Worm (Caenorhabditis elegans) whole organism, L1 larva: ENCODE measurements around the gene T26A8.3.

Experiments
- C34B4.2 ChIP-seq: sonication (generic microtip); optimal IDR thresholded peaks from 2 replicates; lab custom pipeline; 2017; ENCODE audit warnings: mild to moderate bottlenecking, missing genetic modification characterization, missing compliant biosample characterization
- Y116A8C.19 ChIP-seq: sonication (generic microtip); optimal IDR thresholded peaks from 2 replicates; lab custom pipeline; 2016; ENCODE audit warnings: missing compliant biosample characterization, missing genetic modification characterization, borderline replicate concordance
- alr-1 ChIP-seq: fragments of 200-800 bp; sonication (Bioruptor generic); optimal IDR thresholded peaks from 2 replicates; lab custom pipeline; 2018; ENCODE audit warnings: borderline replicate concordance, mild to moderate bottlenecking, missing genetic modification characterization, missing compliant biosample characterization
- ceh-82 ChIP-seq, 3 experiments: fragments of 150-350 bp in 1 of 3; sonication (generic microtip) in 2 of 3; optimal IDR thresholded peaks; 2 replicates each; lab custom pipeline; 2014 to 2017; ENCODE audit warnings: missing biosample characterization in 3 of 3, missing genetic modification characterization in 3 of 3
- ceh-88 ChIP-seq: fragments of 200-800 bp; sonication (Bioruptor generic); IDR thresholded peaks from 2 replicates; pipeline ENCODE4 v1.3.6; 2022; ENCODE audit warnings: missing genetic modification characterization, missing compliant biosample characterization
- ceh-90 ChIP-seq: sonication (generic microtip); optimal IDR thresholded peaks from 2 replicates; lab custom pipeline; 2016; ENCODE audit warnings: missing genetic modification characterization, missing compliant biosample characterization
- ces-1 ChIP-seq: fragments of 150-350 bp; optimal IDR thresholded peaks from 2 replicates; lab custom pipeline; 2014; ENCODE audit warnings: missing biosample characterization, missing genetic modification reagents, missing genetic modification characterization
- dpl-1 ChIP-seq, 3 experiments: fragments of 150-350 bp in 2 of 3; sonication (generic microtip) in 1 of 3; optimal IDR thresholded peaks; 2 replicates each; lab custom pipeline; 2014 to 2017; ENCODE audit warnings: missing biosample characterization in 3 of 3, missing genetic modification characterization in 3 of 3, missing genetic modification reagents in 3 of 3
- dsc-1 ChIP-seq: sonication (generic microtip); optimal IDR thresholded peaks from 2 replicates; lab custom pipeline; 2016; ENCODE audit warnings: mild to moderate bottlenecking, missing genetic modification characterization, missing compliant biosample characterization
- efl-3 ChIP-seq: fragments of 200-800 bp; sonication (Bioruptor generic); optimal IDR thresholded peaks from 2 replicates; lab custom pipeline; 2018; ENCODE audit warnings: mild to moderate bottlenecking, missing genetic modification characterization, missing compliant biosample characterization
- egl-27 ChIP-seq, 2 experiments: fragments of 150-350 bp in 1 of 2; sonication (generic microtip); optimal IDR thresholded peaks; 3 replicates each; lab custom pipeline; 2017 to 2018; ENCODE audit warnings: missing biosample characterization in 2 of 2, missing genetic modification characterization in 2 of 2, missing genetic modification reagents in 2 of 2
- hlh-17 ChIP-seq: fragments of 200-800 bp; sonication (Bioruptor generic); optimal IDR thresholded peaks from 2 replicates; lab custom pipeline; 2018; ENCODE audit warnings: missing genetic modification characterization, mild to moderate bottlenecking, missing compliant biosample characterization, moderate library complexity, borderline replicate concordance
- hpl-2 ChIP-seq: fragments of 150-350 bp; optimal IDR thresholded peaks from 2 replicates; lab custom pipeline; 2014; ENCODE audit warnings: missing biosample characterization, missing genetic modification reagents, missing genetic modification characterization
- jun-1 ChIP-seq: fragments of 150-350 bp; optimal IDR thresholded peaks from 2 replicates; lab custom pipeline; 2014; ENCODE audit warnings: missing biosample characterization, missing genetic modification reagents, missing genetic modification characterization
- lin-35 ChIP-seq, 2 experiments: fragments of 150-350 bp; optimal IDR thresholded peaks; 2 replicates each; lab custom pipeline; 2014; ENCODE audit warnings: missing biosample characterization in 2 of 2, missing genetic modification characterization in 2 of 2, missing genetic modification reagents in 2 of 2
- lir-3 ChIP-seq: sonication (generic microtip); optimal IDR thresholded peaks from 2 replicates; lab custom pipeline; 2016; ENCODE audit warnings: mild to moderate bottlenecking, missing genetic modification characterization, moderate library complexity, missing compliant biosample characterization; ENCODE audit not compliant: poor library complexity
- mdl-1 ChIP-seq, 2 experiments: fragments of 150-350 bp; optimal IDR thresholded peaks; 2 replicates each; lab custom pipeline; 2014 to 2017; ENCODE audit warnings: missing biosample characterization in 2 of 2, missing genetic modification characterization in 2 of 2, inconsistent platforms in 1 of 2
- nhr-12 ChIP-seq: sonication (generic microtip); optimal IDR thresholded peaks from 2 replicates; lab custom pipeline; 2017; ENCODE audit warnings: missing biosample characterization, missing genetic modification characterization
- nhr-237 ChIP-seq: fragments of 150-350 bp; optimal IDR thresholded peaks from 2 replicates; lab custom pipeline; 2014; ENCODE audit warnings: missing biosample characterization, missing genetic modification characterization
- nhr-47 ChIP-seq: sonication (generic microtip); optimal IDR thresholded peaks from 2 replicates; lab custom pipeline; 2016; ENCODE audit warnings: mild to moderate bottlenecking, missing genetic modification characterization, moderate library complexity, missing compliant biosample characterization
- nhr-71 ChIP-seq: sonication (generic microtip); optimal IDR thresholded peaks from 2 replicates; lab custom pipeline; 2016; ENCODE audit warnings: mild to moderate bottlenecking, missing genetic modification characterization, moderate library complexity, missing compliant biosample characterization
- nhr-90 ChIP-seq: sonication (generic microtip); optimal IDR thresholded peaks from 2 replicates; lab custom pipeline; 2016; ENCODE audit warnings: mild to moderate bottlenecking, missing genetic modification characterization, missing compliant biosample characterization; ENCODE audit not compliant: poor library complexity
- pag-3 ChIP-seq: sonication (generic microtip); optimal IDR thresholded peaks from 2 replicates; lab custom pipeline; 2017; ENCODE audit warnings: missing genetic modification characterization, mild to moderate bottlenecking, missing compliant biosample characterization, antibody characterized with exemption, borderline replicate concordance; ENCODE audit not compliant: insufficient read depth
- pqm-1 ChIP-seq: sonication (generic microtip); optimal IDR thresholded peaks from 3 replicates; lab custom pipeline; 2017; ENCODE audit warnings: missing biosample characterization, missing genetic modification characterization
- sptf-1 ChIP-seq: fragments of 150-350 bp; optimal IDR thresholded peaks from 2 replicates; lab custom pipeline; 2014; ENCODE audit warnings: missing biosample characterization, missing genetic modification characterization
- tbx-2 ChIP-seq: sonication (generic microtip); optimal IDR thresholded peaks from 2 replicates; lab custom pipeline; 2016; ENCODE audit warnings: missing genetic modification characterization, missing compliant biosample characterization
- unc-130 ChIP-seq: fragments of 150-350 bp; optimal IDR thresholded peaks from 2 replicates; lab custom pipeline; 2017; ENCODE audit warnings: missing biosample characterization, missing genetic modification characterization, inconsistent platforms
- unc-30 ChIP-seq: sonication (generic microtip); optimal IDR thresholded peaks from 2 replicates; lab custom pipeline; 2017; ENCODE audit warnings: missing biosample characterization, missing genetic modification characterization
- unc-98 ChIP-seq: fragments of 200-800 bp; sonication (Bioruptor generic); IDR thresholded peaks from 2 replicates; pipeline ENCODE4 v1.3.6; 2022; ENCODE audit warnings: missing genetic modification characterization, missing compliant biosample characterization
- zag-1 ChIP-seq: fragments of 150-350 bp; optimal IDR thresholded peaks from 2 replicates; lab custom pipeline; 2014; ENCODE audit warnings: missing biosample characterization, missing genetic modification characterization

The T26A8.3 gene

ce11 chrIV:8375381-8375780, 51.1 kb downstream of the T26A8.3 start (continued):
- TF ChIP-seq nhr-71 (peak; percentile 91), sptf-1 (tag; lab: Kevin White, UChicago) (no peak), pag-3 (tag; lab: Kevin White, UChicago) (no peak), unc-30 (tag; lab: Kevin White, UChicago) (no peak), zag-1 (tag; lab: Kevin White, UChicago) (no peak), ces-1 (no peak), Y116A8C.19 (tag; lab: Kevin White, UChicago) (no peak), C34B4.2 (tag; lab: Kevin White, UChicago) (no peak), dsc-1 (tag; lab: Kevin White, UChicago) (peak; percentile 83), hlh-17 (no peak), egl-27 (tag; optimal IDR thresholded peaks at IDR 0.05; lab: Kevin White, UChicago) (peak in 1 of 2 experiments; percentile 2), hpl-2 (GFP tag; lab: Kevin White, UChicago) (peak; percentile 76), ceh-82 (tag; optimal IDR thresholded peaks at IDR 0.05; lab: Kevin White, UChicago) (peak; percentile 48 to 88 (median 67)), nhr-47 (tag; lab: Kevin White, UChicago) (peak; percentile 85), ceh-90 (tag; lab: Kevin White, UChicago) (no peak), alr-1 (tag; lab: Kevin White, UChicago) (no peak), mdl-1 (tag; optimal IDR thresholded peaks at IDR 0.05; lab: Kevin White, UChicago) (peak in 1 of 2 experiments; percentile 82), lin-35 (GFP tag; optimal IDR thresholded peaks at IDR 0.05; lab: Kevin White, UChicago) (peak; percentile 78 to 88), ceh-88 (GFP tag; lab: Robert Waterston, UW) (peak; percentile 63), dpl-1 (GFP tag; optimal IDR thresholded peaks at IDR 0.05; lab: Kevin White, UChicago) (peak; percentile 59 to 67 (median 65)), jun-1 (tag; lab: Kevin White, UChicago) (peak; percentile 19), efl-3 (no peak), nhr-12 (tag; lab: Kevin White, UChicago) (no peak), pqm-1 (tag; lab: Kevin White, UChicago) (no peak), nhr-90 (peak; percentile 87), tbx-2 (tag; lab: Kevin White, UChicago) (peak; percentile 76), lir-3 (tag; lab: Kevin White, UChicago) (peak; percentile 61), nhr-237 (tag; lab: Kevin White, UChicago) (peak; percentile 56), unc-98 (GFP tag; lab: Robert Waterston, UW) (no peak), unc-130 (tag; lab: Kevin White, UChicago) (peak; percentile 62)
